Worm (Caenorhabditis elegans): ENCODE measurements around the gene sea-1.

- TF ChIP-seq tab-1 (GFP tag; IDR thresholded peaks at IDR 0.05) = no peak
- TF ChIP-seq ref-1 (GFP tag; conservative IDR thresholded peaks at IDR 0.05) = no peak
- no peak for TF ChIP-seq ztf-29 (GFP tag; IDR thresholded peaks at IDR 0.05)
- no peak for TF ChIP-seq flt-1 (GFP tag; IDR thresholded peaks at IDR 0.05)
- no peak for TF ChIP-seq ztf-23 (GFP tag; IDR thresholded peaks at IDR 0.05)
- TF ChIP-seq cog-1 (tag; optimal IDR thresholded peaks at IDR 0.05) = no peak
- no peak for TF ChIP-seq med-1 (GFP tag; optimal IDR thresholded peaks at IDR 0.05; ENCODE audit: insufficient read depth)
Observed at ce11 chrII:3716961-3717360, 43.6 kb upstream of the sea-1 start, which contains the start of gene fbxc-52.
